Fruit fly (Drosophila melanogaster) whole organism, adult: ENCODE measurements around the gene CG31778.

Experiments used
- CG11617 ChIP-seq: fragments of 200-800 bp; sonication (Bioruptor generic); optimal IDR thresholded peaks from 2 replicates; lab custom pipeline; 2017; ENCODE audit warnings: mild to moderate bottlenecking, missing biosample characterization, missing genetic modification reagents, missing genetic modification characterization
- CG12768 ChIP-seq: fragments of 200-800 bp; sonication (Bioruptor generic); optimal IDR thresholded peaks from 2 replicates; lab custom pipeline; 2017; ENCODE audit warnings: missing biosample characterization, missing genetic modification characterization, mild to moderate bottlenecking, moderate library complexity, missing genetic modification reagents
- CG14711 ChIP-seq: fragments of 200-800 bp; sonication (Bioruptor generic); optimal IDR thresholded peaks from 2 replicates; lab custom pipeline; 2018; ENCODE audit warnings: missing biosample characterization, mild to moderate bottlenecking, missing genetic modification characterization, moderate library complexity
- CG1620 ChIP-seq: fragments of 200-800 bp; sonication (Bioruptor generic); optimal IDR thresholded peaks from 2 replicates; lab custom pipeline; 2016; ENCODE audit warnings: missing biosample characterization, missing genetic modification characterization
- CG33017 ChIP-seq: fragments of 200-800 bp; sonication (Bioruptor generic); optimal IDR thresholded peaks from 2 replicates; lab custom pipeline; 2018; ENCODE audit warnings: missing biosample characterization, mild to moderate bottlenecking, missing genetic modification characterization, moderate library complexity
- CG5204 ChIP-seq: fragments of 200-800 bp; sonication (Bioruptor generic); optimal IDR thresholded peaks from 2 replicates; lab custom pipeline; 2016; ENCODE audit warnings: missing biosample characterization, missing genetic modification characterization
- CG7045 ChIP-seq: fragments of 200-800 bp; sonication (Bioruptor generic); optimal IDR thresholded peaks from 2 replicates; lab custom pipeline; 2017; ENCODE audit warnings: missing biosample characterization, mild to moderate bottlenecking, missing genetic modification characterization
- CG7101 ChIP-seq: fragments of 200-800 bp; sonication (Bioruptor generic); optimal IDR thresholded peaks from 2 replicates; lab custom pipeline; 2018; ENCODE audit warnings: missing biosample characterization, mild to moderate bottlenecking, missing genetic modification characterization, moderate library complexity
- Clk ChIP-seq: fragments of 200-800 bp; sonication (Bioruptor generic); optimal IDR thresholded peaks from 2 replicates; lab custom pipeline; 2017; ENCODE audit warnings: missing biosample characterization, missing genetic modification characterization
- Crg-1 ChIP-seq: fragments of 200-800 bp; sonication (Bioruptor generic); optimal IDR thresholded peaks from 2 replicates; lab custom pipeline; 2016; ENCODE audit warnings: missing biosample characterization, missing genetic modification characterization
- Hr96 ChIP-seq: fragments of 200-800 bp; sonication (Bioruptor generic); optimal IDR thresholded peaks from 2 replicates; lab custom pipeline; 2016; ENCODE audit warnings: missing biosample characterization, missing genetic modification characterization
- Mnt ChIP-seq: fragments of 200-800 bp; sonication (Bioruptor generic); optimal IDR thresholded peaks from 2 replicates; lab custom pipeline; 2016; ENCODE audit warnings: missing biosample characterization, mild to moderate bottlenecking, missing genetic modification characterization
- bab1 ChIP-seq: fragments of 200-800 bp; sonication (Bioruptor generic); optimal IDR thresholded peaks from 3 replicates; lab custom pipeline; 2019; ENCODE audit warnings: missing biosample characterization, mild to moderate bottlenecking, missing genetic modification characterization, moderate library complexity
- cic ChIP-seq: fragments of 200-800 bp; sonication (Bioruptor generic); optimal IDR thresholded peaks from 2 replicates; lab custom pipeline; 2017; ENCODE audit warnings: missing biosample characterization, mild to moderate bottlenecking, missing genetic modification characterization, moderate library complexity
- cnc ChIP-seq, 2 experiments: fragments of >200 bp; optimal IDR thresholded peaks; 2 replicates each; lab custom pipeline; 2017
- kay ChIP-seq: fragments of 200-800 bp; sonication (Bioruptor generic); peaks from one replicate; lab custom pipeline; 2016; ENCODE audit warnings: missing biosample characterization, missing genetic modification characterization, borderline replicate concordance
- ovo ChIP-seq: fragments of 200-800 bp; sonication (Bioruptor generic); optimal IDR thresholded peaks from 2 replicates; lab custom pipeline; 2016; ENCODE audit warnings: missing biosample characterization, missing genetic modification characterization
- pad ChIP-seq: fragments of 200-800 bp; sonication (Bioruptor generic); optimal IDR thresholded peaks from 3 replicates; lab custom pipeline; 2017; ENCODE audit warnings: missing biosample characterization, missing genetic modification characterization, mild to moderate bottlenecking, moderate library complexity, missing genetic modification reagents
- tj ChIP-seq: fragments of 200-800 bp; sonication (Bioruptor generic); optimal IDR thresholded peaks from 3 replicates; lab custom pipeline; 2017; ENCODE audit warnings: missing biosample characterization, mild to moderate bottlenecking, missing genetic modification characterization, moderate library complexity
- toe ChIP-seq: fragments of 200-800 bp; sonication (Bioruptor generic); optimal IDR thresholded peaks from 2 replicates; lab custom pipeline; 2016; ENCODE audit warnings: missing biosample characterization, missing genetic modification characterization

The CG31778 gene

DNA sequence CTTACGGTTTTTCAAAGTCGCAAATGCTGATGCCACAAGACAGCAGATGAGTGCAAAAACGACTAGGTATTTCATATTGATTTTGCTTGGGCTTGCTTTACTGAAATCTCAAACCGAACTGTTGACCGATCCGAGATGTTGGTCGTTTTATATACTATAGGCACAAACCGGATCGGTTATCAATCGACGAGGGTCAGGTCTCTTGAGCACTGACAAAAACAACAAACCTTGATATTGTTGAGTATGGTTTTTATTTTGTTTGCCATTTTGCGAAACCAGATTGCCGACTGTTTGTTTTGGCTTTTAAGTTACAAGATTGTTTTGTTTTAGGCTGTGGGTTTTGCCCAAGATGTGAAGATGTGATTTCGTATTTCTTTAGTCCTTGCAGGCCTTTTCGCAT, 12.8 kb downstream of the CG31778 start, which contains the start of gene CG16704:
TSS of gene CG16704 (minus strand) at position 122 of the 400 bp plus-strand sequence.
- TF ChIP-seq CG11617 (GFP tag; lab: Kevin White, UChicago) (no peak), cic (GFP tag; lab: Kevin White, UChicago) (no peak), tj (GFP tag; lab: Kevin White, UChicago) (no peak), kay (GFP tag; lab: Kevin White, UChicago) (no peak), CG7045 (no peak), Crg-1 (GFP tag; lab: Kevin White, UChicago) (no peak), Hr96 (GFP tag; lab: Kevin White, UChicago) (no peak), bab1 (GFP tag; lab: Kevin White, UChicago) (no peak), CG5204 (GFP tag; lab: Kevin White, UChicago) (no peak), CG7101 (tag; lab: Kevin White, UChicago) (no peak), CG12768 (GFP tag; lab: Kevin White, UChicago) (no peak), CG33017 (tag; lab: Kevin White, UChicago) (no peak), pad (GFP tag; lab: Kevin White, UChicago) (no peak), ovo (no peak)

DNA sequence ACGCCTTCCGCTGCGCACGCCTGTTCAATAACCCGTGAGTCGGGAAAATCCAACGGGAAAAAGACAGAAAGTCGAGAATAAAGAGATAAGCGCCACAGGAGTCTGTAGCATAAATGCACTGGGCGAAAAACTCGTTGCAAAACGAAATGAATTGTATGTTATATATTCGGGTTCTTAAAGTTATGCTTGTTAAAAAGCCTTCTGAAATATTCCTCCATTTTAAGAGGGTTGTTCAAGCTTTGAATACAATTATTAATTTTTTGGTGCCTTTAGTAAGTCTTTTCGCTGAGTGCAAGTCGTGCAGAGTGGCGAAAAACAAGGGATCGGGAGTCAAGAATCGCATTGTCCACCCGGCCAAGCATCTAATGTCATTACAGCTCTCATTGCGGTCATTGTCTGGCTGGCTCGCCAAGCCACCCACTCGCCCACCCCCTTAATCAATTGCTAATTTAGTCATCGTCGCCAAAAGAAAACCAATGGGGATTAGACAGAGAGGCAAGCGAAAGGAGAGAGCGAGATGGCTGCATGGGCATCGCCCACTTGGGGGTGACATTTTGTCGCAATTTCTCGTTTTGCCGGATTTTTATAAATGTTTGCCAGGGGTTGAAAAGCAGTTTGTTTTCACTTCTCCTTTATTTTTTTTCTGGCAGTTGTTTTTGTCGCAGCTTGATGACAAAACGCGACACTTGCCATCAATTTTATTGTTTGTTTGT, 20.0 kb downstream of the CG31778 start:
- TF ChIP-seq CG14711 (no peak), CG12768 (GFP tag; lab: Kevin White, UChicago) (no peak), Hr96 (GFP tag; lab: Kevin White, UChicago) (no peak)

DNA sequence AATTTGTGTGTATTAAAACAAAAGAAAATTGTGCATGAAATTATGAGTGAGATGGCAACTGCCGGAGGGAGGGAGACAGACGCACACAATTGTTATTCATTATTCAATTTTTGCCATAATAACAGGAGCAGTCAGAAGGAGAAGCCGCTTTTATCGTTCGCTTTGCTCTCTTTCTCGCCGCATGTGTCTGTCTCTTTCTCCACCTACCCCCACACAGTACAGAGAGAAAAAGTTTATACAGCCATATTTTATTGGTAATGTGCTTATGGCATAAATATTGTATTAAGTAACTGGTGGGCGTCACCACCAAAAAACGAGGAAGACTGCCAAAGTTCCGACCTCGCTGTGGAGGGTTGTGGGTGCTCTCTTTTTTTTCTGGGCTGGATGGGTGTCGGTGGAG, 22.8 kb downstream of the CG31778 start:
- TF ChIP-seq toe (no peak), ovo (no peak), tj (GFP tag; lab: Kevin White, UChicago) (no peak), CG12768 (GFP tag; lab: Kevin White, UChicago) (no peak), CG1620 (GFP tag; lab: Kevin White, UChicago) (no peak), CG7101 (tag; lab: Kevin White, UChicago) (no peak), bab1 (GFP tag; lab: Kevin White, UChicago) (no peak), cic (GFP tag; lab: Kevin White, UChicago) (no peak), CG33017 (tag; lab: Kevin White, UChicago) (no peak), CG14711 (no peak), kay (GFP tag; lab: Kevin White, UChicago) (no peak), pad (GFP tag; lab: Kevin White, UChicago) (no peak), Crg-1 (GFP tag; lab: Kevin White, UChicago) (no peak), cnc (optimal IDR thresholded peaks at IDR 0.05; lab: Kevin White, UChicago) (no peak), Mnt (GFP tag; lab: Kevin White, UChicago) (no peak), Clk (GFP tag; lab: Kevin White, UChicago) (no peak), Hr96 (GFP tag; lab: Kevin White, UChicago) (no peak)

DNA sequence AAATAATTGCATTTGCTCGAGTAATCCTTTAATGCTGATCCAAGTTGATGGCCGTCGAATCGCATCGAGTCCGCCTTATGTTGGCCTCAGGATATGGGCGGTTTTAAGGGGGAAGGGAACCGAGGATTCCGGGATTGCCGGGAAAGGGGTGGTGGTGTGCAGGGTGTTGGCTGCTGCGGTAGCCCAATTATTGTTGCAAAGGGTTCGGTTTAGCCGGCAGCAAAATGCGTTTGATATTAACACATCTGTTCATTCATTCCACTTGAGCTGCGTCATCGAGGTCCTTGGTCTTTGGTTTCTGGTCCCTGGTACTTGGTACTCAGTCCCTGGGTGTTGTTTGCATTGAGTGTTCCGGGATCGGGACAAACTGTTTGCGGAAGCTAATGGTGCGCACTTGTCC, 23.9 kb downstream of the CG31778 start:
- no peak for TF ChIP-seq CG12768 (GFP tag; lab: Kevin White, UChicago)
- TF ChIP-seq Clk (GFP tag; lab: Kevin White, UChicago), result no peak
- TF ChIP-seq CG7045, result no peak

DNA sequence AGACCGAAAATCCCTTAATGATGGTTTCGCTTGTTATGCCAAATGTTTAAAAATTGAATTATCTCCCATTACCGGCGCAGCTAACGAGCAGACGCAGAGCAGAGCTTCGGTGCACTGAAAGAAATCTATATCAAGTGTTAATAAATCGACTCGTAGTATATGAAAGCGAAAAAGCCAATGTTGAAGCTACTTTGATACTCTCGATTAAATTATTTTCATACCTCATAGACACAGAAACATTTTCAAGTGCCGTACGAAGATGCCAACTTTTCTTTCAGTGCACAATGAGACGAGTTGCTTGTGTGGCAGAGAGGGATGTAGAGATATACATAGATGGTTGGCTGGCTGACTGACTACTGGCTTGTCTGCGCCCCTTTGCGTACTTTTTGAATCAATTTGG, 29.5 kb downstream of the CG31778 start:
- no peak for TF ChIP-seq CG11617 (GFP tag; lab: Kevin White, UChicago)
- no peak for TF ChIP-seq kay (GFP tag; lab: Kevin White, UChicago)
- TF ChIP-seq ovo, result no peak
- no peak for TF ChIP-seq CG12768 (GFP tag; lab: Kevin White, UChicago)
- no peak for TF ChIP-seq Mnt (GFP tag; lab: Kevin White, UChicago)
- TF ChIP-seq CG7101 (tag; lab: Kevin White, UChicago), result no peak
- TF ChIP-seq toe, result no peak
- no peak for TF ChIP-seq Hr96 (GFP tag; lab: Kevin White, UChicago)
- no peak for TF ChIP-seq Crg-1 (GFP tag; lab: Kevin White, UChicago)
- TF ChIP-seq CG1620 (GFP tag; lab: Kevin White, UChicago), result no peak
- no peak for TF ChIP-seq cnc (optimal IDR thresholded peaks at IDR 0.05; lab: Kevin White, UChicago)
- no peak for TF ChIP-seq pad (GFP tag; lab: Kevin White, UChicago)
- no peak for TF ChIP-seq Clk (GFP tag; lab: Kevin White, UChicago)
- TF ChIP-seq CG14711, result no peak
- TF ChIP-seq tj (GFP tag; lab: Kevin White, UChicago), result no peak
- no peak for TF ChIP-seq CG7045
- no peak for TF ChIP-seq CG33017 (tag; lab: Kevin White, UChicago)
- no peak for TF ChIP-seq cic (GFP tag; lab: Kevin White, UChicago)
- TF ChIP-seq CG5204 (GFP tag; lab: Kevin White, UChicago), result no peak

DNA sequence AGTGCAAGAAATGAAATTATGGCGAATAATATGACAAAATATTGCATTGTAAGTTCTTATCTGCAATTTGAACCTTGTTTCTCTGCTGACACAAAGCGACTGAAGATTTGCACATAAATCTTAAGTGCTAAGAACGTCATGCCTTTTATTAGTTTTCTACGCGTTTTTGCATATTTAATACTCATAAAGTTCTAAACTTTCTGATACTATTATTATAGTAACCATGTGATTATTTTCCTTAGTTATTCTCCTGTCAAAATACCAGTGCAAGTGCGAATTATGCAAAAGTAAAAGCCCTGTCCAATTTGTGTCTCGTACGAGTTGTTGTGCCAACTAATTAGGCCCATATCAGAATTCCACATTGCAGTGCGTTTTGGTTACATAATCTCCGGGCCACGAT, 34.8 kb downstream of the CG31778 start, which contains the start of gene Sfp24Bc:
TSS of gene Sfp24Bc (minus strand) at position 101 of the 400 bp plus-strand sequence.
- TF ChIP-seq Hr96 (GFP tag; lab: Kevin White, UChicago) (no peak), bab1 (GFP tag; lab: Kevin White, UChicago) (no peak), kay (GFP tag; lab: Kevin White, UChicago) (no peak), CG33017 (tag; lab: Kevin White, UChicago) (no peak), CG5204 (GFP tag; lab: Kevin White, UChicago) (no peak), Mnt (GFP tag; lab: Kevin White, UChicago) (no peak), CG7101 (tag; lab: Kevin White, UChicago) (no peak), pad (GFP tag; lab: Kevin White, UChicago) (no peak), CG1620 (GFP tag; lab: Kevin White, UChicago) (no peak), cnc (optimal IDR thresholded peaks at IDR 0.05; lab: Kevin White, UChicago) (no peak), Crg-1 (GFP tag; lab: Kevin White, UChicago) (no peak), ovo (no peak), tj (GFP tag; lab: Kevin White, UChicago) (no peak), CG11617 (GFP tag; lab: Kevin White, UChicago) (no peak), CG12768 (GFP tag; lab: Kevin White, UChicago) (no peak), Clk (GFP tag; lab: Kevin White, UChicago) (no peak), cic (GFP tag; lab: Kevin White, UChicago) (no peak)
